Fruit fly (Drosophila melanogaster): ENCODE data around the gene Cf2.
A peak's percentile ranks its signal among the peaks of the same experiment; 100 is the strongest.

Gene Cf2

DNA sequence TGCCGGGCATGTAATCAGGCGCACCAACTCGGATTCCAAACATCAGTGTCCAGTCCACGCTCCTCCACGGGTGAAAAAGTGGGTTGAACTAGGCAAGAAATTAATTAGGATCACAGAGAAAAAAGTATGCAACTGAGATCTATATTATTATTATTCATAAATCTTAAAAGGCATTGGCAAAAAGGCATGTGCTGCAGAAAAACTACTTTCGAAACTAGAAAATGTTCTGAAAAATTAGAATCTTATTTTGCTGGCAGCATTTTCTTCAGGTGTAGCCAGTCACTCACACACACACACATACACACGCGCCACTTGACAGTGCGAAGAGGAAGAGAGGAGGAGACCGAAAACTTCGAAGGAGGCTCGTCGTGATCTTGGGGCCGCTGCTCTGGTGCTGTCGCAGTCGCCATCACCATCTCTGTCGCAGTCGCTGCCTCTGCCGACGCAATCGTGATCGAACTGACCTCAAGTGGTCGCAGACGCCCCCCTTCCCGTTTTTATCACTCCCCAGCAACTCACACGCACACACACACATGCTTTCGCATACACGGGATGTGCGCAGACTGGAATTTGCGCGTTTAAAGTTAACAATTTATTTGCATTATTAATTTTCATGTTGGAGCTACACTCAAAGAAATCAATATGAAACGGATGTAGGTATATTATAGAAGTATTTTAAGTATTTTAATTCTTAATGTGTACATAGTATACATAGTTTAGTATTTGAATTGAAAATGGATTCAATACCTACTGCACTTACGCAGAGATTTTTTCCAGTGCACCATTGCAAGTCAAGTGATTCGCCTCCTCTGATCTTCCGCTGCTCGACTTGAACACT, 4.7 kb upstream of the Cf2 start (continued):
- TF ChIP-seq bowl (GFP tag; IDR thresholded peaks at IDR 0.05): no peak
- TF ChIP-seq ken (GFP tag; IDR thresholded peaks at IDR 0.05): peak; percentile 52; the same call in 1 of the 3 replicates
- no peak for TF ChIP-seq sima (GFP tag; optimal IDR thresholded peaks at IDR 0.05)
- peak; percentile 71 for TF ChIP-seq Med (GFP tag)
- no peak for TF ChIP-seq Ets97D (GFP tag; optimal IDR thresholded peaks at IDR 0.05)
- TF ChIP-seq unc-4 (GFP tag; IDR thresholded peaks at IDR 0.05; ENCODE audit: partially characterized antibody): no peak
- 0 out of 2 replicates have a peak, but pooled peaks have one; percentile 11 for TF ChIP-seq cas (GFP tag; IDR thresholded peaks at IDR 0.05)
- TF ChIP-seq ab (GFP tag; optimal IDR thresholded peaks at IDR 0.05): no peak
- TF ChIP-seq rib (GFP tag; IDR thresholded peaks at IDR 0.05): no peak; the same call in 1 of the 2 replicates
- no peak for TF ChIP-seq hbn (GFP tag; IDR thresholded peaks at IDR 0.05; ENCODE audit: partially characterized antibody)
- TF ChIP-seq Hmr (GFP tag; optimal IDR thresholded peaks at IDR 0.05): peak; percentile 31
- peak; percentile 33; the same call in 1 of the 2 replicates for TF ChIP-seq dimm (GFP tag; IDR thresholded peaks at IDR 0.05)
- TF ChIP-seq CG8478 (optimal IDR thresholded peaks at IDR 0.05): no peak
- TF ChIP-seq wor (GFP tag; IDR thresholded peaks at IDR 0.05): peak; percentile 32
- TF ChIP-seq CG9609 (GFP tag; optimal IDR thresholded peaks at IDR 0.05): no peak
- no peak for TF ChIP-seq aop (GFP tag; IDR thresholded peaks at IDR 0.05)
- TF ChIP-seq CG9817 (tag; optimal IDR thresholded peaks at IDR 0.05): peak; percentile 55
- TF ChIP-seq CG11456 (GFP tag; IDR thresholded peaks at IDR 0.05): peak; percentile 83; the same call in 2 of the 3 replicates
- TF ChIP-seq ftz-f1 (GFP tag; optimal IDR thresholded peaks at IDR 0.05): peak; percentile 17
- TF ChIP-seq pros (GFP tag; optimal IDR thresholded peaks at IDR 0.05): no peak
- no peak for TF ChIP-seq nerfin-2 (GFP tag; IDR thresholded peaks at IDR 0.05; ENCODE audit: partially characterized antibody)
- TF ChIP-seq croc (GFP tag; conservative IDR thresholded peaks at IDR 0.05): no peak
- TF ChIP-seq CG1647 (GFP tag; optimal IDR thresholded peaks at IDR 0.05): no peak
- TF ChIP-seq CG10565 (GFP tag; optimal IDR thresholded peaks at IDR 0.05): no peak
- TF ChIP-seq CG10321 (GFP tag; IDR thresholded peaks at IDR 0.05): no peak
- peak; percentile 80 for TF ChIP-seq stc (GFP tag; IDR thresholded peaks at IDR 0.05)
- TF ChIP-seq Trl (optimal IDR thresholded peaks at IDR 0.05): no peak
- peak; percentile 27 for TF ChIP-seq Trl (GFP tag; optimal IDR thresholded peaks at IDR 0.05)
- TF ChIP-seq klu (GFP tag; IDR thresholded peaks at IDR 0.05): peak; percentile 44
- no peak for TF ChIP-seq kah (GFP tag; optimal IDR thresholded peaks at IDR 0.05)
- peak; percentile 47 for TF ChIP-seq CG5245 (GFP tag; optimal IDR thresholded peaks at IDR 0.05)
- TF ChIP-seq CG2129 (GFP tag; IDR thresholded peaks at IDR 0.05; ENCODE audit: partially characterized antibody): no peak
- TF ChIP-seq Poxn (GFP tag; IDR thresholded peaks at IDR 0.05): no peak
- TF ChIP-seq CG10654 (GFP tag; optimal IDR thresholded peaks at IDR 0.05): peak; percentile 35
- no peak for TF ChIP-seq CG17912 (GFP tag; optimal IDR thresholded peaks at IDR 0.05)
- TF ChIP-seq sens-2 (GFP tag; IDR thresholded peaks at IDR 0.05): peak; percentile 50; the same call in 1 of the 2 replicates
- TF ChIP-seq Antp (GFP tag; optimal IDR thresholded peaks at IDR 0.05): peak; percentile 10
- peak; percentile 45 for TF ChIP-seq CG17829 (tag; optimal IDR thresholded peaks at IDR 0.05)
- no peak for TF ChIP-seq tup (GFP tag; optimal IDR thresholded peaks at IDR 0.05)
- no peak for TF ChIP-seq HLH4C (GFP tag; IDR thresholded peaks at IDR 0.05; ENCODE audit: partially characterized antibody)
- TF ChIP-seq CG18476 (GFP tag; optimal IDR thresholded peaks at IDR 0.05): peak; percentile 27
- TF ChIP-seq cato (GFP tag; optimal IDR thresholded peaks at IDR 0.05; ENCODE audit: borderline replicate concordance): peak; percentile 14
- peak; percentile 18 for TF ChIP-seq D19B (GFP tag; optimal IDR thresholded peaks at IDR 0.05)
- TF ChIP-seq CG33557 (GFP tag; optimal IDR thresholded peaks at IDR 0.05): no peak
- TF ChIP-seq CG2120 (GFP tag; optimal IDR thresholded peaks at IDR 0.05): peak; percentile 48
- TF ChIP-seq gsb (GFP tag; IDR thresholded peaks at IDR 0.05): no peak; the same call in 1 of the 2 replicates
- TF ChIP-seq Awh (GFP tag; IDR thresholded peaks at IDR 0.05): peak; percentile 63
- TF ChIP-seq D19A (tag; optimal IDR thresholded peaks at IDR 0.05): peak; percentile 4
- TF ChIP-seq Chrac-16 (GFP tag; optimal IDR thresholded peaks at IDR 0.05): peak; percentile 69
- no peak for TF ChIP-seq Lim3 (GFP tag; IDR thresholded peaks at IDR 0.05)
